Fruit fly (Drosophila melanogaster) whole organism, embryonic: ENCODE measurements around the gene Lsd-1.

Experiments used
- Antp ChIP-seq: fragments of 200-800 bp; sonication (Bioruptor generic); optimal IDR thresholded peaks from 3 replicates; lab custom pipeline; 2016; ENCODE audit warnings: missing biosample characterization, missing genetic modification characterization
- Bdp1 ChIP-seq: fragments of 200-800 bp; sonication (Bioruptor generic); optimal IDR thresholded peaks from 3 replicates; lab custom pipeline; 2016; ENCODE audit warnings: missing biosample characterization, missing genetic modification characterization
- Blimp-1 ChIP-seq: fragments of 200-800 bp; sonication (Bioruptor generic); optimal IDR thresholded peaks from 3 replicates; lab custom pipeline; 2018; ENCODE audit warnings: missing biosample characterization, missing genetic modification characterization, mild to moderate bottlenecking, moderate library complexity, missing genetic modification reagents
- C15 ChIP-seq: fragments of 200-800 bp; sonication (Bioruptor generic); IDR thresholded peaks from 3 replicates; pipeline ENCODE4 v1.3.6; 2022; ENCODE audit warnings: missing biosample characterization, missing genetic modification characterization
- CG10147 ChIP-seq: fragments of 200-800 bp; sonication (Bioruptor generic); optimal IDR thresholded peaks from 2 replicates; lab custom pipeline; 2019; ENCODE audit warnings: missing biosample characterization, mild to moderate bottlenecking, missing genetic modification characterization, moderate library complexity
- CG11093 ChIP-seq: fragments of 200-800 bp; sonication (Bioruptor generic); IDR thresholded peaks from 3 replicates; pipeline ENCODE4 v1.3.6; 2022; ENCODE audit warnings: missing biosample characterization, missing genetic modification characterization
- CG12659 ChIP-seq: fragments of 200-800 bp; sonication (Bioruptor generic); optimal IDR thresholded peaks from 3 replicates; lab custom pipeline; 2017; ENCODE audit warnings: mild to moderate bottlenecking, missing biosample characterization, missing genetic modification reagents, missing genetic modification characterization
- CG13123 ChIP-seq: fragments of 200-800 bp; sonication (Bioruptor generic); optimal IDR thresholded peaks from 2 replicates; lab custom pipeline; 2016; ENCODE audit warnings: missing biosample characterization, missing genetic modification characterization
- CG13424 ChIP-seq: fragments of 200-800 bp; sonication (Bioruptor generic); optimal IDR thresholded peaks from 2 replicates; lab custom pipeline; 2019; ENCODE audit warnings: missing biosample characterization, mild to moderate bottlenecking, missing genetic modification characterization, moderate library complexity
- CG17186 ChIP-seq: fragments of 200-800 bp; sonication (Bioruptor generic); optimal IDR thresholded peaks from 3 replicates; lab custom pipeline; 2017; ENCODE audit warnings: missing biosample characterization, missing genetic modification reagents, missing genetic modification characterization
- CG17328 ChIP-seq: fragments of 200-800 bp; sonication (Bioruptor generic); IDR thresholded peaks from 2 replicates; pipeline ENCODE4 v1.3.6; 2022; ENCODE audit warnings: missing biosample characterization, missing genetic modification characterization
- CG17829 ChIP-seq: fragments of 200-800 bp; optimal IDR thresholded peaks from 2 replicates; lab custom pipeline; 2019; ENCODE audit warnings: missing biosample characterization, mild to moderate bottlenecking, missing genetic modification characterization, moderate library complexity
- CG2202 ChIP-seq: fragments of 200-800 bp; sonication (Bioruptor generic); optimal IDR thresholded peaks from 2 replicates; lab custom pipeline; 2018; ENCODE audit warnings: missing biosample characterization, mild to moderate bottlenecking, missing genetic modification characterization
- CG2875 ChIP-seq: fragments of 200-800 bp; sonication (Bioruptor generic); optimal IDR thresholded peaks from 2 replicates; lab custom pipeline; 2017; ENCODE audit warnings: missing biosample characterization, mild to moderate bottlenecking, missing genetic modification characterization, missing genetic modification reagents
- CG2889 ChIP-seq: fragments of 200-800 bp; sonication (Bioruptor generic); IDR thresholded peaks from 3 replicates; pipeline ENCODE4 v1.3.6; 2022; ENCODE audit warnings: missing biosample characterization, missing genetic modification characterization
- CG30431 ChIP-seq: fragments of 200-800 bp; sonication (Bioruptor generic); optimal IDR thresholded peaks from 2 replicates; lab custom pipeline; 2017; ENCODE audit warnings: missing biosample characterization, missing genetic modification characterization
- CG3281 ChIP-seq: fragments of 200-800 bp; sonication (Bioruptor generic); optimal IDR thresholded peaks from 3 replicates; lab custom pipeline; 2017; ENCODE audit warnings: missing biosample characterization, mild to moderate bottlenecking, missing genetic modification characterization
- CG3726 ChIP-seq: fragments of 200-800 bp; sonication (Bioruptor generic); IDR thresholded peaks from 3 replicates; pipeline ENCODE4, ENCODE4 v1.3.6; 2022; ENCODE audit warnings: missing biosample characterization, missing genetic modification characterization
- CG4707 ChIP-seq: fragments of 200-800 bp; sonication (Bioruptor generic); optimal IDR thresholded peaks from 2 replicates; lab custom pipeline; 2018; ENCODE audit warnings: missing biosample characterization, mild to moderate bottlenecking, missing genetic modification characterization, moderate library complexity
- CG6683 ChIP-seq: fragments of 200-800 bp; sonication (Bioruptor generic); optimal IDR thresholded peaks from 2 replicates; lab custom pipeline; 2017; ENCODE audit warnings: missing biosample characterization, mild to moderate bottlenecking, missing genetic modification characterization, missing genetic modification reagents
- CG6689 ChIP-seq: fragments of 200-800 bp; sonication (Bioruptor generic); IDR thresholded peaks from 2 replicates; pipeline ENCODE4 v1.3.6; 2022; ENCODE audit warnings: missing biosample characterization, missing genetic modification characterization
- CG6791 ChIP-seq: fragments of 200-800 bp; sonication (Bioruptor generic); IDR thresholded peaks from 3 replicates; pipeline ENCODE4 v1.3.6; 2022; ENCODE audit warnings: missing biosample characterization, missing genetic modification characterization; ENCODE audit not compliant: partially characterized antibody
- CG7963 ChIP-seq: fragments of 200-800 bp; sonication (Bioruptor generic); IDR thresholded peaks from 3 replicates; pipeline ENCODE4 v1.3.6; 2022; ENCODE audit warnings: missing biosample characterization, missing genetic modification characterization; ENCODE audit not compliant: partially characterized antibody
- CG8359 ChIP-seq: fragments of 200-800 bp; sonication (Bioruptor generic); optimal IDR thresholded peaks from 2 replicates; lab custom pipeline; 2017; ENCODE audit warnings: missing biosample characterization, mild to moderate bottlenecking, missing genetic modification characterization, borderline replicate concordance
- CG9437 ChIP-seq: fragments of 200-800 bp; sonication (Bioruptor generic); optimal IDR thresholded peaks from 2 replicates; lab custom pipeline; 2018; ENCODE audit warnings: missing biosample characterization, mild to moderate bottlenecking, missing genetic modification characterization
- CG9797 ChIP-seq: fragments of 200-800 bp; sonication (Bioruptor generic); optimal IDR thresholded peaks from 3 replicates; lab custom pipeline; 2018; ENCODE audit warnings: missing biosample characterization, mild to moderate bottlenecking, missing genetic modification characterization
- Dip2 ChIP-seq: fragments of 200-800 bp; sonication (Bioruptor generic); IDR thresholded peaks from 2 replicates; pipeline ENCODE4 v1.3.6; 2022; ENCODE audit warnings: missing biosample characterization, missing genetic modification characterization
- E2f1 ChIP-seq: fragments of 200-800 bp; sonication (Bioruptor generic); IDR thresholded peaks from 2 replicates; pipeline ENCODE4 v1.3.6; 2022; ENCODE audit warnings: missing biosample characterization, missing genetic modification characterization
- Elba2 ChIP-seq: fragments of 200-800 bp; sonication (Bioruptor generic); optimal IDR thresholded peaks from 3 replicates; lab custom pipeline; 2016; ENCODE audit warnings: missing biosample characterization, missing genetic modification characterization
- Fer1 ChIP-seq: fragments of 200-800 bp; sonication (Bioruptor generic); optimal IDR thresholded peaks from 2 replicates; lab custom pipeline; 2017; ENCODE audit warnings: missing biosample characterization, mild to moderate bottlenecking, missing genetic modification characterization
- HLH3B ChIP-seq: fragments of 200-800 bp; sonication (Bioruptor generic); IDR thresholded peaks from 2 replicates; pipeline ENCODE4 v1.3.6; 2022; ENCODE audit warnings: missing biosample characterization, missing genetic modification characterization
- HmgD ChIP-seq: fragments of 200-800 bp; sonication (Bioruptor generic); optimal IDR thresholded peaks from 3 replicates; lab custom pipeline; 2016; ENCODE audit warnings: missing biosample characterization, missing genetic modification characterization
- Med ChIP-seq: fragments of 200-800 bp; sonication (Bioruptor generic); peaks from one replicate; lab custom pipeline; 2016; ENCODE audit warnings: missing biosample characterization, missing genetic modification characterization, mild to moderate bottlenecking, inconsistent platforms, moderate library complexity
- Opbp ChIP-seq: fragments of 200-800 bp; sonication (Bioruptor generic); IDR thresholded peaks from 3 replicates; pipeline ENCODE4 v1.3.6; 2022; ENCODE audit warnings: missing biosample characterization, missing genetic modification characterization; ENCODE audit not compliant: partially characterized antibody
- Taf1 ChIP-seq: fragments of 200-800 bp; sonication (Bioruptor generic); IDR thresholded peaks from 2 replicates; pipeline ENCODE4 v1.3.6; 2022; ENCODE audit warnings: missing biosample characterization, missing genetic modification characterization
- ab ChIP-seq: fragments of 200-800 bp; sonication (Bioruptor generic); optimal IDR thresholded peaks from 2 replicates; lab custom pipeline; 2016; ENCODE audit warnings: missing biosample characterization, missing genetic modification characterization
- ato ChIP-seq: fragments of 200-800 bp; sonication (Bioruptor generic); IDR thresholded peaks from 2 replicates; pipeline ENCODE4 v1.3.6; 2022; ENCODE audit warnings: missing biosample characterization, missing genetic modification characterization; ENCODE audit not compliant: partially characterized antibody
- az2 ChIP-seq: fragments of 200-800 bp; sonication (Bioruptor generic); optimal IDR thresholded peaks from 3 replicates; lab custom pipeline; 2016; ENCODE audit warnings: missing biosample characterization, missing genetic modification characterization
- bowl ChIP-seq: fragments of 200-800 bp; sonication (Bioruptor generic); IDR thresholded peaks from 2 replicates; pipeline ENCODE4 v1.3.6; 2022; ENCODE audit warnings: missing biosample characterization, missing genetic modification characterization
- cas ChIP-seq: fragments of 200-800 bp; sonication (Bioruptor generic); IDR thresholded peaks from 2 replicates; pipeline ENCODE4 v1.3.6; 2022; ENCODE audit warnings: missing biosample characterization, missing genetic modification characterization
- ci ChIP-seq: fragments of 200-800 bp; sonication (Bioruptor generic); IDR thresholded peaks from 3 replicates; pipeline ENCODE4 v1.3.6; 2022; ENCODE audit warnings: missing biosample characterization, missing genetic modification characterization
- eve ChIP-seq, 2 experiments: fragments of >200 bp; optimal IDR thresholded peaks; 2 replicates each; lab custom pipeline; 2017; ENCODE audit warnings: missing biosample characterization in 2 of 2, missing genetic modification characterization in 2 of 2
- gem ChIP-seq: fragments of 200-800 bp; sonication (Bioruptor generic); optimal IDR thresholded peaks from 2 replicates; lab custom pipeline; 2019; ENCODE audit warnings: missing biosample characterization, mild to moderate bottlenecking, missing genetic modification characterization, moderate library complexity
- gt ChIP-seq: fragments of 200-800 bp; sonication (Bioruptor generic); IDR thresholded peaks from 2 replicates; pipeline ENCODE4 v1.3.6; 2022; ENCODE audit warnings: missing biosample characterization, missing genetic modification characterization
- kni ChIP-seq: fragments of 200-800 bp; sonication (Bioruptor generic); optimal IDR thresholded peaks from 3 replicates; lab custom pipeline; 2017; ENCODE audit warnings: mild to moderate bottlenecking, missing biosample characterization, missing genetic modification reagents, missing genetic modification characterization
- p53 ChIP-seq: fragments of 200-800 bp; sonication (Bioruptor generic); optimal IDR thresholded peaks from 2 replicates; lab custom pipeline; 2016; ENCODE audit warnings: missing biosample characterization, missing genetic modification characterization
- pb ChIP-seq: fragments of 200-800 bp; sonication (Bioruptor generic); optimal IDR thresholded peaks from 3 replicates; lab custom pipeline; 2016; ENCODE audit warnings: missing biosample characterization, missing genetic modification characterization
- phol ChIP-seq: fragments of 200-800 bp; sonication (Bioruptor generic); optimal IDR thresholded peaks from 3 replicates; lab custom pipeline; 2018; ENCODE audit warnings: missing biosample characterization, mild to moderate bottlenecking, missing genetic modification characterization, moderate library complexity
- ranshi ChIP-seq: fragments of 200-800 bp; sonication (Bioruptor generic); IDR thresholded peaks from 2 replicates; pipeline ENCODE4 v1.3.6; 2022; ENCODE audit warnings: missing biosample characterization, missing genetic modification characterization
- twi ChIP-seq: fragments of 200-800 bp; optimal IDR thresholded peaks from 2 replicates; lab custom pipeline; 2019; ENCODE audit warnings: missing biosample characterization, mild to moderate bottlenecking, missing genetic modification characterization, moderate library complexity
- vvl ChIP-seq: fragments of 200-800 bp; sonication (Bioruptor generic); IDR thresholded peaks from 2 replicates; pipeline ENCODE4 v1.3.6; 2022; ENCODE audit warnings: missing biosample characterization, missing genetic modification characterization

The Lsd-1 gene

dm6 chr3R:23735648-23736047 is 28.0 kb upstream of the Lsd-1 start (continued):
- TF ChIP-seq CG8359 (peak; percentile 100), Opbp (peak; percentile 36; the same call in 1 of the 3 replicates)
- TF ChIP-seq, all 482 proteins: peak for 12

dm6 chr3R:23736365-23736764 is 27.3 kb upstream of the Lsd-1 start:
- TF ChIP-seq vvl (GFP tag; lab: Robert Waterston, UW): peak; percentile 62; the same call in 1 of the 2 replicates
- no peak for TF ChIP-seq cas (GFP tag; lab: Robert Waterston, UW)
- no peak for TF ChIP-seq Dip2 (GFP tag; lab: Robert Waterston, UW)
- no peak for TF ChIP-seq ranshi
- no peak for TF ChIP-seq CG13424 (tag; lab: Kevin White, UChicago)
- no peak for TF ChIP-seq Bdp1 (GFP tag; lab: Kevin White, UChicago)
- TF ChIP-seq Fer1: no peak
- TF ChIP-seq Taf1 (GFP tag; lab: Robert Waterston, UW): no peak
- TF ChIP-seq CG6689 (GFP tag; lab: Robert Waterston, UW): no peak
- TF ChIP-seq CG17829: no peak
- TF ChIP-seq CG11093 (GFP tag; lab: Robert Waterston, UW): no peak
- no peak for TF ChIP-seq p53 (GFP tag; lab: Kevin White, UChicago)
- TF ChIP-seq CG9437 (GFP tag; lab: Kevin White, UChicago): no peak
- TF ChIP-seq E2f1: no peak
- no peak for TF ChIP-seq ab (GFP tag; lab: Kevin White, UChicago)
- peak; percentile 65 for TF ChIP-seq Med (GFP tag; lab: Kevin White, UChicago)
- no peak for TF ChIP-seq HmgD (GFP tag; lab: Kevin White, UChicago)
- no peak for TF ChIP-seq CG13123 (GFP tag; lab: Kevin White, UChicago)
- no peak for TF ChIP-seq kni (GFP tag; lab: Kevin White, UChicago)
- TF ChIP-seq Blimp-1 (GFP tag; lab: Kevin White, UChicago): no peak
- no peak for TF ChIP-seq CG2889 (GFP tag; lab: Robert Waterston, UW)
- TF ChIP-seq CG3726: no peak
- no peak for TF ChIP-seq gem (tag; lab: Kevin White, UChicago)
- no peak for TF ChIP-seq ato
- no peak for TF ChIP-seq CG9797 (GFP tag; lab: Kevin White, UChicago)
- no peak for TF ChIP-seq CG7963 (GFP tag; lab: Robert Waterston, UW)
- TF ChIP-seq CG17328 (GFP tag; lab: Robert Waterston, UW): no peak
- no peak for TF ChIP-seq Antp (GFP tag; lab: Kevin White, UChicago)
- no peak for TF ChIP-seq CG4707 (GFP tag; lab: Kevin White, UChicago)
- no peak for TF ChIP-seq CG2875 (GFP tag; lab: Kevin White, UChicago)
- TF ChIP-seq C15 (GFP tag; lab: Robert Waterston, UW): no peak
- TF ChIP-seq CG10147 (GFP tag; lab: Kevin White, UChicago): no peak
- peak; percentile 54; the same call in 1 of the 3 replicates for TF ChIP-seq ci
- TF ChIP-seq CG30431 (GFP tag; lab: Kevin White, UChicago): no peak
- TF ChIP-seq HLH3B: no peak
- no peak for TF ChIP-seq CG6791 (GFP tag; lab: Robert Waterston, UW)
- TF ChIP-seq az2 (GFP tag; lab: Kevin White, UChicago): no peak
- TF ChIP-seq gt (GFP tag; lab: Robert Waterston, UW): no peak
- TF ChIP-seq CG17186 (GFP tag; lab: Kevin White, UChicago): no peak
- no peak for TF ChIP-seq phol
- TF ChIP-seq CG3281 (GFP tag; lab: Kevin White, UChicago): no peak
- TF ChIP-seq twi (tag; lab: Kevin White, UChicago): no peak
- no peak for TF ChIP-seq CG2202 (tag; lab: Kevin White, UChicago)
- TF ChIP-seq bowl (GFP tag; lab: Robert Waterston, UW): no peak
- no peak for TF ChIP-seq Elba2 (GFP tag; lab: Kevin White, UChicago)
- peak; percentile 7 for TF ChIP-seq pb
- TF ChIP-seq eve (GFP tag; optimal IDR thresholded peaks at IDR 0.05; lab: Kevin White, UChicago): no peak
- TF ChIP-seq CG6683 (GFP tag; lab: Kevin White, UChicago): no peak
- no peak for TF ChIP-seq CG12659 (GFP tag; lab: Kevin White, UChicago)
